Fruit fly (Drosophila melanogaster): ENCODE data around the gene CG4367.

CG4367 gene

dm6 chr3R:20307487-20307971 lies 2.8 kb upstream of the CG4367 start, which contains the start of gene CG4362 (continued):
- no peak for TF ChIP-seq CG10209 (GFP tag; optimal IDR thresholded peaks at IDR 0.05)
- TF ChIP-seq CG11398 (GFP tag; optimal IDR thresholded peaks at IDR 0.05): no peak
- TF ChIP-seq sug (tag; optimal IDR thresholded peaks at IDR 0.05): peak; percentile 74
- TF ChIP-seq corto (GFP tag; optimal IDR thresholded peaks at IDR 0.05): no peak
- TF ChIP-seq ab (GFP tag; optimal IDR thresholded peaks at IDR 0.05): no peak
- 0 out of 4 replicates have a peak, but pooled peaks have one; percentile 23 for TF ChIP-seq chinmo (GFP tag; IDR thresholded peaks at IDR 0.05; ENCODE audit: partially characterized antibody)
- TF ChIP-seq zen (tag; optimal IDR thresholded peaks at IDR 0.05): no peak
- no peak for TF ChIP-seq pita (GFP tag; optimal IDR thresholded peaks at IDR 0.05)
- no peak for TF ChIP-seq CG11247 (GFP tag; IDR thresholded peaks at IDR 0.05)
- no peak for TF ChIP-seq slp2 (GFP tag; optimal IDR thresholded peaks at IDR 0.05)
- no peak for TF ChIP-seq sc (optimal IDR thresholded peaks at IDR 0.05)
- no peak for TF ChIP-seq sc (GFP tag; optimal IDR thresholded peaks at IDR 0.05)
- TF ChIP-seq CG14441 (GFP tag; IDR thresholded peaks at IDR 0.05): no peak
- TF ChIP-seq slou (GFP tag; optimal IDR thresholded peaks at IDR 0.05): no peak
- TF ChIP-seq tll (GFP tag; optimal IDR thresholded peaks at IDR 0.05): no peak
- no peak for TF ChIP-seq CG8944 (GFP tag; optimal IDR thresholded peaks at IDR 0.05)
- TF ChIP-seq CG4282 (GFP tag; optimal IDR thresholded peaks at IDR 0.05): no peak
- TF ChIP-seq Dip3 (GFP tag; optimal IDR thresholded peaks at IDR 0.05): no peak
- TF ChIP-seq wor (GFP tag; IDR thresholded peaks at IDR 0.05): no peak
- no peak for TF ChIP-seq CG8281 (tag; optimal IDR thresholded peaks at IDR 0.05)
- peak; percentile 87 for TF ChIP-seq exex (tag; optimal IDR thresholded peaks at IDR 0.05)
- no peak for TF ChIP-seq CG17359 (tag; optimal IDR thresholded peaks at IDR 0.05)
- TF ChIP-seq grn (GFP tag; optimal IDR thresholded peaks at IDR 0.05): peak; percentile 94
- no peak for TF ChIP-seq Fer2 (tag; optimal IDR thresholded peaks at IDR 0.05)
- TF ChIP-seq Lpt (GFP tag; optimal IDR thresholded peaks at IDR 0.05): no peak
- no peak for TF ChIP-seq mirr (GFP tag; optimal IDR thresholded peaks at IDR 0.05)
- no peak for TF ChIP-seq aop (GFP tag; IDR thresholded peaks at IDR 0.05)

dm6 chr3R:20305852-20306251 lies 1.1 kb upstream of the CG4367 start:
- TF ChIP-seq row (GFP tag; IDR thresholded peaks at IDR 0.05) (no peak), al (GFP tag; IDR thresholded peaks at IDR 0.05) (no peak), CG30403 (GFP tag; optimal IDR thresholded peaks at IDR 0.05) (no peak), CG42726 (GFP tag; IDR thresholded peaks at IDR 0.05; ENCODE audit: partially characterized antibody) (no peak), CG18764 (GFP tag; optimal IDR thresholded peaks at IDR 0.05) (no peak), Ets65A (GFP tag) (no peak), CG4404 (GFP tag; IDR thresholded peaks at IDR 0.05) (no peak), CG13287 (GFP tag; IDR thresholded peaks at IDR 0.05; ENCODE audit: partially characterized antibody) (no peak), CG15479 (GFP tag; optimal IDR thresholded peaks at IDR 0.05) (no peak), HLHmδ (GFP tag; optimal IDR thresholded peaks at IDR 0.05) (no peak), CG1792 (GFP tag; optimal IDR thresholded peaks at IDR 0.05) (no peak), fu2 (GFP tag; optimal IDR thresholded peaks at IDR 0.05) (no peak), CG12071 (GFP tag; optimal IDR thresholded peaks at IDR 0.05) (no peak), CG6254 (GFP tag; optimal IDR thresholded peaks at IDR 0.05) (no peak), CG12236 (GFP tag; optimal IDR thresholded peaks at IDR 0.05) (no peak), Hmr (GFP tag; optimal IDR thresholded peaks at IDR 0.05) (no peak), CG7963 (GFP tag; IDR thresholded peaks at IDR 0.05; ENCODE audit: partially characterized antibody) (no peak), CG16779 (GFP tag; IDR thresholded peaks at IDR 0.05) (no peak), CG6854 (GFP tag; optimal IDR thresholded peaks at IDR 0.05) (no peak), fd3F (GFP tag; optimal IDR thresholded peaks at IDR 0.05) (no peak)
